Worm (Caenorhabditis elegans) whole organism, L2 larva: Measurements from ENCODE around the gene clec-213.

Experiments
- ZK546.5 ChIP-seq: sonication (generic microtip); optimal IDR thresholded peaks from 2 replicates; lab custom pipeline; 2017; ENCODE audit warnings: missing biosample characterization, missing genetic modification characterization
- alr-1 ChIP-seq: fragments of 150-350 bp; optimal IDR thresholded peaks from 2 replicates; lab custom pipeline; 2014; ENCODE audit warnings: missing biosample characterization, missing genetic modification characterization
- ama-1 ChIP-seq: fragments of 150-350 bp; optimal IDR thresholded peaks from 2 replicates; lab custom pipeline; 2018; ENCODE audit warnings: inconsistent platforms
- crh-2 ChIP-seq: sonication (generic microtip); optimal IDR thresholded peaks from 2 replicates; lab custom pipeline; 2017; ENCODE audit warnings: missing biosample characterization, missing genetic modification characterization
- mdl-1 ChIP-seq, 2 experiments: fragments of 150-350 bp in 1 of 2; sonication (generic microtip) in 1 of 2; optimal IDR thresholded peaks; 2 replicates each; lab custom pipeline; 2017; ENCODE audit warnings: missing biosample characterization in 2 of 2, missing genetic modification characterization in 2 of 2
- nhr-11 ChIP-seq: fragments of 150-350 bp; optimal IDR thresholded peaks from 2 replicates; lab custom pipeline; 2014; ENCODE audit warnings: missing biosample characterization, missing genetic modification characterization
- nhr-129 ChIP-seq: fragments of 150-350 bp; optimal IDR thresholded peaks from 2 replicates; lab custom pipeline; 2014; ENCODE audit warnings: missing biosample characterization, missing genetic modification characterization
- skn-1 ChIP-seq: sonication (generic microtip); optimal IDR thresholded peaks from 2 replicates; lab custom pipeline; 2017; ENCODE audit warnings: missing biosample characterization, missing genetic modification characterization
- unc-62 ChIP-seq: fragments of 150-350 bp; optimal IDR thresholded peaks from 2 replicates; lab custom pipeline; 2014; ENCODE audit warnings: missing biosample characterization, missing genetic modification reagents, missing genetic modification characterization
- zag-1 ChIP-seq: fragments of 150-350 bp; optimal IDR thresholded peaks from 2 replicates; lab custom pipeline; 2014; ENCODE audit warnings: missing biosample characterization, missing genetic modification characterization

The clec-213 gene

DNA sequence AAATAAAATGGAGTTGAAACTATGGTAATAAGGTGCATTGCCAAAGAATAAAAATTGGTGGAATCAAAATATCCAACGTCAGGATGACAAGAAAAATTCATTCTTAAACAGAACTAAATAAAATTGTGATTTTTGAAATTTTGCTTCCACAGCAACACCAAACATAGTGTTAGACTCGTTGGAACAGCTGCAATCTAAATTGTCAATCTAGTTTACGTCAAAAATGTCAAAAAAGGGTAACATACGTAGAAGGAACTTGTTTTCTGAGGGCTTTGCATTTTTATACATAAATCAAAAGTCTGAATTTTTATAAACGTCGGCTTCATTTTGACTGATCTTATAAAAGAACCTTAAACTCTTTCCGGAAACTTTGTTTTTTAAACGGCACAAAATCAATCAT, 48.6 kb downstream of the clec-213 start, which contains the start of gene srh-200:
TSS of gene srh-200 (minus strand) at position 101 of the 400 bp plus-strand sequence.
- no peak for TF ChIP-seq ama-1
- TF ChIP-seq nhr-129 = no peak
- no peak for TF ChIP-seq nhr-11
- TF ChIP-seq alr-1 (tag; lab: Kevin White, UChicago) = no peak
- TF ChIP-seq unc-62 = no peak
- TF ChIP-seq skn-1 (tag; lab: Kevin White, UChicago) = no peak
- no peak for TF ChIP-seq mdl-1 (tag; optimal IDR thresholded peaks at IDR 0.05; lab: Kevin White, UChicago)
- TF ChIP-seq ZK546.5 (tag; lab: Kevin White, UChicago) = no peak
- TF ChIP-seq crh-2 (tag; lab: Kevin White, UChicago) = no peak
- TF ChIP-seq zag-1 (tag; lab: Kevin White, UChicago) = no peak
